Fruit fly (Drosophila melanogaster) whole organism, pupa: Measurements from ENCODE around the gene U2af50.
A peak's percentile ranks its signal among the peaks of the same experiment; 100 is the strongest.

Experiments used
- CG10348 ChIP-seq: fragments of 200-800 bp; sonication (Bioruptor generic); IDR thresholded peaks from 2 replicates; pipeline ENCODE4 v1.3.6; 2022; ENCODE audit warnings: missing biosample characterization, missing genetic modification characterization
- CG17806 ChIP-seq: fragments of 200-800 bp; sonication (Bioruptor generic); optimal IDR thresholded peaks from 2 replicates; lab custom pipeline; 2018; ENCODE audit warnings: missing biosample characterization, mild to moderate bottlenecking, missing genetic modification characterization, moderate library complexity
- CG4496 ChIP-seq: fragments of 200-800 bp; sonication (Bioruptor generic); IDR thresholded peaks from 3 replicates; pipeline ENCODE4 v1.3.6; 2022; ENCODE audit warnings: missing biosample characterization, missing genetic modification characterization
- CG8301 ChIP-seq: fragments of 200-800 bp; sonication (Bioruptor generic); optimal IDR thresholded peaks from 2 replicates; lab custom pipeline; 2018; ENCODE audit warnings: missing biosample characterization, mild to moderate bottlenecking, missing genetic modification characterization
- EcR ChIP-seq: fragments of 200-800 bp; sonication (Bioruptor generic); optimal IDR thresholded peaks from 3 replicates; lab custom pipeline; 2019; ENCODE audit warnings: missing biosample characterization, missing genetic modification characterization, mild to moderate bottlenecking, moderate library complexity, missing genetic modification reagents
- Pif1B ChIP-seq: fragments of 200-800 bp; sonication (Bioruptor generic); optimal IDR thresholded peaks from 3 replicates; lab custom pipeline; 2016; ENCODE audit warnings: missing biosample characterization, missing genetic modification characterization
- Snoo ChIP-seq: fragments of 200-800 bp; sonication (Bioruptor generic); optimal IDR thresholded peaks from 3 replicates; lab custom pipeline; 2017; ENCODE audit warnings: missing biosample characterization, mild to moderate bottlenecking, missing genetic modification characterization, inconsistent platforms
- rn ChIP-seq: fragments of 200-800 bp; sonication (Bioruptor generic); IDR thresholded peaks from 2 replicates; pipeline ENCODE4 v1.3.6; 2022; ENCODE audit warnings: missing biosample characterization, missing genetic modification characterization

DNA sequence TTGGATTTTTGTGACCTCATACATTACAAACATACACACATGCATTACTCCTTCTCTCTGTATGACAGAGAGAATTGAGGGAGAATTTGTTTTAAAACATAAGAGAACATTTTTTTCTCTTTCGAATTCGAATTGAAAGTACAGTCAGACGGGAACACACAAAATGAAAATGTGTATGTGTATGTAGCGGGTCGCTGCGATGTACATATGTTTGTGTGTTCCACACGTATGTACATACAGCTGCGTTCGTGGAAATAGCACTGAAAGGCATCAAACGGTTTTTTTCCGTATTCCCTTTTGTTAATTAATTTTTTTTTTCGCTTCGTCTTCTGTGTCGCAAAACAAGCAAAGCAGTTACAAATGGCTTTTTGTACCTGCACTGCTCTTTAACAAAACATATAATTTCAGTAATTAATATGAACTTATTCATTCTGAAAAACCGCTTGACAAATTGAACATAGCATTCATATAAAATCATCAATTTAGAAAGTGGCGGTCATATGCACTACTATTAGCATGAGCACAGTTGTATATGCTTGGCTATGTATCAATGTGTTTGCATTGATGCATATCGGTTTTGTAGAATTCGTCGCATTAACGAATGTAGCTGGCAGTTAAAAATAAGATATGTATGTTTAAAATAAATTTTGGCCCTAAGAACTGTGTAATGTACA is 26.1 kb downstream of the U2af50 start:
- peak; percentile 96 for TF ChIP-seq Snoo (tag; lab: Kevin White, UChicago)
- peak; percentile 86 for TF ChIP-seq rn (GFP tag; lab: Robert Waterston, UW)
- peak; percentile 79 for TF ChIP-seq CG10348
- TF ChIP-seq CG17806 (tag; lab: Kevin White, UChicago), result peak; percentile 95
- TF ChIP-seq Pif1B (GFP tag; lab: Kevin White, UChicago), result peak; percentile 95
- peak; percentile 98 for TF ChIP-seq CG8301 (tag; lab: Kevin White, UChicago)
- TF ChIP-seq CG4496 (GFP tag; lab: Robert Waterston, UW), result peak; percentile 94
- peak; percentile 6 for TF ChIP-seq EcR
